Fruit fly (Drosophila melanogaster) whole organism, prepupa: ENCODE measurements around the gene TfIIFalpha.
A peak's percentile ranks its signal among the peaks of the same experiment; 100 is the strongest.

ENCODE experiments used
- CG10631 ChIP-seq: fragments of 200-800 bp; sonication (Bioruptor generic); optimal IDR thresholded peaks from 2 replicates; lab custom pipeline; 2016; ENCODE audit warnings: missing biosample characterization, missing genetic modification characterization
- CG11294 ChIP-seq: fragments of 200-800 bp; sonication (Bioruptor generic); IDR thresholded peaks from 2 replicates; pipeline ENCODE4 v1.3.6; 2022; ENCODE audit warnings: missing biosample characterization, missing genetic modification characterization
- CG3919 ChIP-seq: fragments of 200-800 bp; sonication (Bioruptor generic); optimal IDR thresholded peaks from 3 replicates; lab custom pipeline; 2016; ENCODE audit warnings: missing biosample characterization, missing genetic modification characterization
- CG6792 ChIP-seq: fragments of 200-800 bp; sonication (Bioruptor generic); optimal IDR thresholded peaks from 3 replicates; lab custom pipeline; 2016; ENCODE audit warnings: missing biosample characterization, missing genetic modification characterization
- CG6854 ChIP-seq: fragments of 200-800 bp; sonication (Bioruptor generic); optimal IDR thresholded peaks from 2 replicates; lab custom pipeline; 2017; ENCODE audit warnings: missing biosample characterization, mild to moderate bottlenecking, missing genetic modification characterization
- Eip93F ChIP-seq: fragments of 200-800 bp; sonication (Bioruptor generic); optimal IDR thresholded peaks from 2 replicates; lab custom pipeline; 2016; ENCODE audit warnings: missing biosample characterization, mild to moderate bottlenecking, missing genetic modification characterization
- dsx ChIP-seq: fragments of 200-800 bp; optimal IDR thresholded peaks from 3 replicates; lab custom pipeline; 2019; ENCODE audit warnings: missing biosample characterization, mild to moderate bottlenecking, missing genetic modification characterization, moderate library complexity; ENCODE audit not compliant: poor library complexity, severe bottlenecking
- salr ChIP-seq, 2 experiments: fragments of 200-800 bp; sonication (Bioruptor generic); optimal IDR thresholded peaks; 3 replicates each; lab custom pipeline; 2016 to 2018; ENCODE audit warnings: missing biosample characterization in 2 of 2, missing genetic modification characterization in 2 of 2, mild to moderate bottlenecking in 1 of 2

- TF ChIP-seq salr (GFP tag; optimal IDR thresholded peaks at IDR 0.05; lab: Kevin White, UChicago) (no peak), CG10631 (no peak), CG6792 (GFP tag; lab: Kevin White, UChicago) (no peak), dsx (GFP tag; lab: Kevin White, UChicago) (no peak), Eip93F (GFP tag; lab: Kevin White, UChicago) (no peak), CG6854 (GFP tag; lab: Kevin White, UChicago) (no peak), CG3919 (GFP tag; lab: Kevin White, UChicago) (no peak), CG11294 (GFP tag; lab: Robert Waterston, UW) (peak; percentile 14; the same call in 1 of the 2 replicates)
Observed at dm6 chr3R:6368100-6368499, 12.2 kb upstream of the TfIIFalpha start, which contains the start of gene CG42724.
